Fruit fly (Drosophila melanogaster) whole organism, pupa: Measurements from ENCODE around the gene ppan.
A peak's percentile ranks its signal among the peaks of the same experiment; 100 is the strongest.

ENCODE experiments used
- CG10348 ChIP-seq: fragments of 200-800 bp; sonication (Bioruptor generic); IDR thresholded peaks from 2 replicates; pipeline ENCODE4 v1.3.6; 2022; ENCODE audit warnings: missing biosample characterization, missing genetic modification characterization
- CG12605 ChIP-seq: fragments of 200-800 bp; sonication (Bioruptor generic); IDR thresholded peaks from 2 replicates; pipeline ENCODE4 v1.3.6; 2022; ENCODE audit warnings: missing biosample characterization, missing genetic modification characterization
- CG13204 ChIP-seq: fragments of 200-800 bp; sonication (Bioruptor generic); optimal IDR thresholded peaks from 2 replicates; lab custom pipeline; 2018; ENCODE audit warnings: missing biosample characterization, mild to moderate bottlenecking, missing genetic modification characterization, moderate library complexity
- CG14655 ChIP-seq: fragments of 200-800 bp; sonication (Bioruptor generic); optimal IDR thresholded peaks from 3 replicates; lab custom pipeline; 2017; ENCODE audit warnings: mild to moderate bottlenecking, missing biosample characterization, missing genetic modification reagents, missing genetic modification characterization
- CG15710 ChIP-seq: fragments of 200-800 bp; sonication (Bioruptor generic); optimal IDR thresholded peaks from 2 replicates; lab custom pipeline; 2018; ENCODE audit warnings: missing biosample characterization, mild to moderate bottlenecking, missing genetic modification characterization, moderate library complexity
- CG17806 ChIP-seq: fragments of 200-800 bp; sonication (Bioruptor generic); optimal IDR thresholded peaks from 2 replicates; lab custom pipeline; 2018; ENCODE audit warnings: missing biosample characterization, mild to moderate bottlenecking, missing genetic modification characterization, moderate library complexity
- CG32121 ChIP-seq: fragments of 200-800 bp; sonication (Bioruptor generic); IDR thresholded peaks from 2 replicates; pipeline ENCODE4 v1.3.6; 2022; ENCODE audit warnings: missing biosample characterization, missing genetic modification characterization
- CG34367 ChIP-seq: fragments of 200-800 bp; sonication (Bioruptor generic); optimal IDR thresholded peaks from 2 replicates; lab custom pipeline; 2018; ENCODE audit warnings: missing biosample characterization, mild to moderate bottlenecking, missing genetic modification characterization
- CG4496 ChIP-seq: fragments of 200-800 bp; sonication (Bioruptor generic); IDR thresholded peaks from 3 replicates; pipeline ENCODE4 v1.3.6; 2022; ENCODE audit warnings: missing biosample characterization, missing genetic modification characterization
- CG8159 ChIP-seq: fragments of 200-800 bp; sonication (Bioruptor generic); optimal IDR thresholded peaks from 3 replicates; lab custom pipeline; 2018; ENCODE audit warnings: missing biosample characterization, mild to moderate bottlenecking, missing genetic modification characterization, moderate library complexity
- CG8301 ChIP-seq: fragments of 200-800 bp; sonication (Bioruptor generic); optimal IDR thresholded peaks from 2 replicates; lab custom pipeline; 2018; ENCODE audit warnings: missing biosample characterization, mild to moderate bottlenecking, missing genetic modification characterization
- CG9948 ChIP-seq: fragments of 200-800 bp; sonication (Bioruptor generic); optimal IDR thresholded peaks from 2 replicates; lab custom pipeline; 2018; ENCODE audit warnings: missing biosample characterization, mild to moderate bottlenecking, missing genetic modification characterization, moderate library complexity
- D1 ChIP-seq: fragments of 200-800 bp; sonication (Bioruptor generic); optimal IDR thresholded peaks from 2 replicates; lab custom pipeline; 2018; ENCODE audit warnings: missing biosample characterization, mild to moderate bottlenecking, missing genetic modification characterization, moderate library complexity
- EcR ChIP-seq: fragments of 200-800 bp; sonication (Bioruptor generic); optimal IDR thresholded peaks from 3 replicates; lab custom pipeline; 2019; ENCODE audit warnings: missing biosample characterization, missing genetic modification characterization, mild to moderate bottlenecking, moderate library complexity, missing genetic modification reagents
- Ets98B ChIP-seq: fragments of 200-800 bp; sonication (Bioruptor generic); IDR thresholded peaks from 2 replicates; pipeline ENCODE4 v1.3.6; 2022; ENCODE audit warnings: missing biosample characterization, missing genetic modification characterization
- Pif1A ChIP-seq: fragments of 200-800 bp; sonication (Bioruptor generic); optimal IDR thresholded peaks from 3 replicates; lab custom pipeline; 2016; ENCODE audit warnings: missing biosample characterization, missing genetic modification characterization
- Pif1B ChIP-seq: fragments of 200-800 bp; sonication (Bioruptor generic); optimal IDR thresholded peaks from 3 replicates; lab custom pipeline; 2016; ENCODE audit warnings: missing biosample characterization, missing genetic modification characterization
- Snoo ChIP-seq: fragments of 200-800 bp; sonication (Bioruptor generic); optimal IDR thresholded peaks from 3 replicates; lab custom pipeline; 2017; ENCODE audit warnings: missing biosample characterization, mild to moderate bottlenecking, missing genetic modification characterization, inconsistent platforms
- fd96Ca ChIP-seq: fragments of 200-800 bp; sonication (Bioruptor generic); IDR thresholded peaks from 3 replicates; pipeline ENCODE4 v1.3.6; 2022; ENCODE audit warnings: missing biosample characterization, missing genetic modification characterization
- gl ChIP-seq: fragments of 200-800 bp; sonication (Bioruptor generic); optimal IDR thresholded peaks from 2 replicates; lab custom pipeline; 2018; ENCODE audit warnings: missing biosample characterization, mild to moderate bottlenecking, missing genetic modification characterization
- rn ChIP-seq: fragments of 200-800 bp; sonication (Bioruptor generic); IDR thresholded peaks from 2 replicates; pipeline ENCODE4 v1.3.6; 2022; ENCODE audit warnings: missing biosample characterization, missing genetic modification characterization

Gene ppan

dm6 chr3R:21097631-21098117, 18.4 kb upstream of the ppan start, which contains the start of gene RhoGAP93B:
RhoGAP93B (minus strand) TSS chr3R:21097827.
- TF ChIP-seq D1 (tag; lab: Kevin White, UChicago): no peak
- no peak for TF ChIP-seq CG8301
- peak; percentile 10 for TF ChIP-seq EcR (GFP tag; lab: Kevin White, UChicago)
- TF ChIP-seq Snoo (tag; lab: Kevin White, UChicago): peak; percentile 70
- TF ChIP-seq CG17806: peak; percentile 69
- peak; percentile 83; the same call in 2 of the 3 replicates for TF ChIP-seq CG4496
- peak; percentile 87 for TF ChIP-seq CG10348 (GFP tag; lab: Robert Waterston, UW)
- peak; percentile 63 for TF ChIP-seq CG9948 (tag; lab: Kevin White, UChicago)
- no peak for TF ChIP-seq CG14655 (GFP tag; lab: Kevin White, UChicago)
- peak; percentile 95 for TF ChIP-seq fd96Ca
- no peak for TF ChIP-seq Pif1B (GFP tag; lab: Kevin White, UChicago)
- TF ChIP-seq CG13204 (GFP tag; lab: Kevin White, UChicago): no peak
- peak; percentile 80 for TF ChIP-seq rn (GFP tag; lab: Robert Waterston, UW)
- peak; percentile 60 for TF ChIP-seq CG12605
- TF ChIP-seq gl (tag; lab: Kevin White, UChicago): peak; percentile 47
- peak; percentile 90 for TF ChIP-seq Ets98B (GFP tag; lab: Robert Waterston, UW)
- TF ChIP-seq CG15710 (tag; lab: Kevin White, UChicago): peak; percentile 76
- peak; percentile 88 for TF ChIP-seq CG32121 (GFP tag; lab: Robert Waterston, UW)
- peak; percentile 64 for TF ChIP-seq CG34367 (tag; lab: Kevin White, UChicago)
- TF ChIP-seq CG8159: peak; percentile 75
- no peak for TF ChIP-seq Pif1A (GFP tag; lab: Kevin White, UChicago)

dm6 chr3R:21101453-21102214, 14.4 kb upstream of the ppan start, which contains the start of the genes CG7044 and Tbc1d22:
CG7044 (minus strand) TSS chr3R:21101718.
Tbc1d22 (plus strand) TSS chr3R:21102199.
- TF ChIP-seq CG34367 (tag; lab: Kevin White, UChicago): peak; percentile 31
- TF ChIP-seq Pif1B (GFP tag; lab: Kevin White, UChicago): no peak
- TF ChIP-seq CG9948 (tag; lab: Kevin White, UChicago): peak; percentile 26
- TF ChIP-seq CG15710 (tag; lab: Kevin White, UChicago): peak; percentile 43
- no peak for TF ChIP-seq rn (GFP tag; lab: Robert Waterston, UW)
- TF ChIP-seq Ets98B (GFP tag; lab: Robert Waterston, UW): no peak
- no peak for TF ChIP-seq CG17806
- TF ChIP-seq Snoo (tag; lab: Kevin White, UChicago): peak; percentile 21
- TF ChIP-seq CG14655 (GFP tag; lab: Kevin White, UChicago): no peak
- 0 out of 3 replicates have a peak, but pooled peaks have one; percentile 12 for TF ChIP-seq CG4496
- no peak for TF ChIP-seq CG32121 (GFP tag; lab: Robert Waterston, UW)
- TF ChIP-seq, all 21 proteins: peak for 5

dm6 chr3R:21102477-21102876, 13.6 kb upstream of the ppan start:
- TF ChIP-seq CG12605 (no peak), EcR (GFP tag; lab: Kevin White, UChicago) (no peak), CG32121 (GFP tag; lab: Robert Waterston, UW) (no peak), Snoo (tag; lab: Kevin White, UChicago) (no peak), rn (GFP tag; lab: Robert Waterston, UW) (no peak), fd96Ca (no peak), CG9948 (tag; lab: Kevin White, UChicago) (no peak), CG10348 (GFP tag; lab: Robert Waterston, UW) (no peak), CG34367 (tag; lab: Kevin White, UChicago) (no peak), CG4496 (no peak)

- TF ChIP-seq CG34367 (tag; lab: Kevin White, UChicago): peak; percentile 27
- no peak for TF ChIP-seq CG13204 (GFP tag; lab: Kevin White, UChicago)
- no peak for TF ChIP-seq EcR (GFP tag; lab: Kevin White, UChicago)
- TF ChIP-seq CG8159: no peak
- peak; percentile 47 for TF ChIP-seq CG15710 (tag; lab: Kevin White, UChicago)
- peak; percentile 66 for TF ChIP-seq fd96Ca
- peak; percentile 52 for TF ChIP-seq CG32121 (GFP tag; lab: Robert Waterston, UW)
- TF ChIP-seq Ets98B (GFP tag; lab: Robert Waterston, UW): peak; percentile 58
- no peak for TF ChIP-seq D1 (tag; lab: Kevin White, UChicago)
- peak; percentile 27; the same call in 1 of the 2 replicates for TF ChIP-seq CG12605
- no peak for TF ChIP-seq Pif1A (GFP tag; lab: Kevin White, UChicago)
- peak; percentile 30 for TF ChIP-seq CG9948 (tag; lab: Kevin White, UChicago)
- TF ChIP-seq gl (tag; lab: Kevin White, UChicago): no peak
- no peak for TF ChIP-seq Pif1B (GFP tag; lab: Kevin White, UChicago)
- peak; percentile 63; the same call in 1 of the 3 replicates for TF ChIP-seq CG4496
- TF ChIP-seq CG17806: peak; percentile 6
Measured at dm6 chr3R:21107907-21108591, 8.0 kb upstream of the ppan start, which contains the start of the genes Sec15 and rtet. Sec15 (minus strand) TSS chr3R:21107972. rtet (plus strand) TSS chr3R:21108446.

- TF ChIP-seq CG14655 (GFP tag; lab: Kevin White, UChicago) (no peak), CG13204 (GFP tag; lab: Kevin White, UChicago) (no peak), CG10348 (GFP tag; lab: Robert Waterston, UW) (no peak), CG12605 (no peak), Ets98B (GFP tag; lab: Robert Waterston, UW) (no peak), CG15710 (tag; lab: Kevin White, UChicago) (no peak), CG8301 (no peak), D1 (tag; lab: Kevin White, UChicago) (no peak), gl (tag; lab: Kevin White, UChicago) (no peak), CG17806 (no peak), fd96Ca (no peak), rn (GFP tag; lab: Robert Waterston, UW) (no peak), CG32121 (GFP tag; lab: Robert Waterston, UW) (no peak)
- TF ChIP-seq, all 21 proteins: peak for 0
Measured at dm6 chr3R:21109712-21110111, 6.3 kb upstream of the ppan start.
